Worm (Caenorhabditis elegans) whole organism, L4/young adult: ENCODE results near the gene ilcr-1.

Experiments used
- W03F9.2 ChIP-seq: fragments of 150-350 bp; optimal IDR thresholded peaks from 2 replicates; lab custom pipeline; 2014; ENCODE audit warnings: missing biosample characterization, missing genetic modification characterization
- dao-5 ChIP-seq: sonication (generic microtip); optimal IDR thresholded peaks from 2 replicates; lab custom pipeline; 2016; ENCODE audit warnings: missing genotype, missing genetic modification characterization, moderate library complexity, missing compliant biosample characterization
- him-1 ChIP-seq: sonication (generic microtip); optimal IDR thresholded peaks from 2 replicates; lab custom pipeline; 2016; ENCODE audit warnings: missing genotype, missing genetic modification reagents, missing genetic modification characterization, missing compliant biosample characterization

ilcr-1 gene

DNA sequence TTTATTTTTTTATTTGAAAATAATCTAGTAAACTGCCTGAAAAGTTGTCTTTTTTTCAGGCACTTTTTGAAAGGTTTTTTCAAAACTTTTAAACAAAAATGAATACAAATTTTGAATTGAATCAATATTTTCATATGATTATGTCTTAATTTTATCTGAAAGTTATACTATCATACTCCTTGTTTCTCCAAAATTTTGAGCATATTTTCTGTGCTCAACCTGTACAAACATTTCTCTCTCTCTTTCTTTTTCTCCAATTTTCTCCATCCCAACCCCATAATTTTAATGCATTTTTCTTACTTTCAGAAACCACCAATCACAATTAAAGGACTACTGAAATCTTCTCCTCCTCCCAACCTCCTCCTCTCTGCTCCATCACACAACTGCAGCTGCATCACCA, at the start of gene ilcr-1:
TSS of gene ilcr-1 (plus strand) at position 301 of the 400 bp plus-strand sequence.
- TF ChIP-seq him-1 (tag; lab: Kevin White, UChicago) (no peak), W03F9.2 (tag; lab: Kevin White, UChicago) (no peak), dao-5 (tag; lab: Kevin White, UChicago) (no peak)

DNA sequence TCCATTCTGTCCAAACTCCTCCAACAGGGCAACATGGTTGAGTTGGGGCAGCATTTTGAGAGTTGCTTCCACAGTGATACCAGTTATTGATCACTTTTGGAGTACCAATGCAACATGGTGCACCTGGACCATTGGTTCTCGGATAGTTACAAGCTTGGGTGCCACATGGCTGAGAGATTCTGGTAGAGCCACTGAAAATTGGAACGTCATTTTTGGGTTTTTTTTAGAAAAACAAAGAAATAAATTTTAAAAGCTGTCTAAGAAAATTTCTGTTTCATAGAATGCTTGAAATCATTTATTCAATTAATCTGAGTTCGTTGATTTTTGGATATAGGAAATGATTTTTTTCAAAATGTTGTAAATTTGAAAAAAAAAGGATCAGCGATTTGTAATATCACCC, 49.1 kb upstream of the ilcr-1 start:
- no peak for TF ChIP-seq him-1 (tag; lab: Kevin White, UChicago)
- TF ChIP-seq dao-5 (tag; lab: Kevin White, UChicago), result no peak
- TF ChIP-seq W03F9.2 (tag; lab: Kevin White, UChicago), result no peak

DNA sequence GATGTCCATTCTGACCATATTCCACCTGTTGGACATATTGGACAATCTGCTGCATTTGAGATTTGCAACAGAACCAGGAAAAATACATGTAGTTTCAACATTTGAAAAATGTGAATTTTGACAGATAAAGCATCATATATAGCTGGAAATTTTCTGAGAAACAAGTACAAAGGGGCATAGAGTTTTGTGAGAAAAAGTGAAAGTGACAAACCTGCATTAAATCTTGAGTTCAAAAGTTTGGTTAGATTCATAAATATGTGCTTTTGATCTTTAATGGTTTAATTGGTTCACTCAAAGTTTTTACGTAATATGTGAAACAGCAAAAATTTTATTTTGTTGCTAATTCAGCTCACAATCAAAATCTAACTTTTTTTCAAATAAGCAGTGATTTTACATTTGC, 48.2 kb upstream of the ilcr-1 start, which contains the start of gene F02H6.7:
TSS of gene F02H6.7 (minus strand) at position 101 of the 400 bp plus-strand sequence.
- no peak for TF ChIP-seq him-1 (tag; lab: Kevin White, UChicago)
- TF ChIP-seq dao-5 (tag; lab: Kevin White, UChicago), result no peak
- TF ChIP-seq W03F9.2 (tag; lab: Kevin White, UChicago), result no peak

DNA sequence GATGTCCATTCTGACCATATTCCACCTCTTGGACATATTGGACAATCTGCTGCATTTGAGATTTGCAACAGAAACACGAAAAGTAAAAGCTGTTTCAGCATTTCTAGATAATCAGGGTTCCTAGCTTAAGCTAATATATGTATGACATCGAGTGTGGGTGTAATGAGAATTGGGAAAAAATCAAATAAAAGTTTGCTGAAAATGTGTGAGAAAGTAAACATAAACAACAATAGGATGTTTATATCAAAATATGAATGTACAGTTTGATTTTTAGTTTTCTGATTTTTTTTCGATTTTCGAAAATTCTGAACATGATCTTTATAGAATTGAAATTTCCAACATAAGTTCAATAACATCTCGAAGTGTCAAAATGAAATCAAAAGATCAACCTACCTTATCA, 45.5 kb upstream of the ilcr-1 start, which contains the start of gene F02H6.6:
TSS of gene F02H6.6 (minus strand) at position 101 of the 400 bp plus-strand sequence.
- TF ChIP-seq dao-5 (tag; lab: Kevin White, UChicago) (no peak), him-1 (tag; lab: Kevin White, UChicago) (no peak), W03F9.2 (tag; lab: Kevin White, UChicago) (no peak)

DNA sequence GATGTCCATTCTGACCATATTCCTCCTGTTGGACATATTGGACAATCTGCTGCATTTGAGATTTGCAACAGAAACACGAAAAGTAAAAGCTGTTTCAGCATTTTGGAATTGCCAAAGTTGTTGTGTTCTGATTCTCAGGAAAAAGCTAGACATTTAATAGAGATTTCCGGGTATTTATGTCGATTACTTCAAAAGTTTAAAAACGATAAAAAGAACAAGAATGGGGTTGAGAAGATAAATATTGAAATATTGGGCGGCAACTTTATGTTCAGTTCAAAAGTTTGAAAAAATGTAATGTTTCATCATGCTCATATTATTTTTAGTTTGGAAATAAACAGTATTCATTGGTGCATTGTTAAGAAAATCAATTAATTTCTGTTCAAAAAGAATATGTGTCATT, 37.3 kb upstream of the ilcr-1 start, which contains the start of gene Y64G10A.1:
TSS of gene Y64G10A.1 (minus strand) at position 101 of the 400 bp plus-strand sequence.
- TF ChIP-seq dao-5 (tag; lab: Kevin White, UChicago) (no peak), W03F9.2 (tag; lab: Kevin White, UChicago) (no peak), him-1 (tag; lab: Kevin White, UChicago) (no peak)

DNA sequence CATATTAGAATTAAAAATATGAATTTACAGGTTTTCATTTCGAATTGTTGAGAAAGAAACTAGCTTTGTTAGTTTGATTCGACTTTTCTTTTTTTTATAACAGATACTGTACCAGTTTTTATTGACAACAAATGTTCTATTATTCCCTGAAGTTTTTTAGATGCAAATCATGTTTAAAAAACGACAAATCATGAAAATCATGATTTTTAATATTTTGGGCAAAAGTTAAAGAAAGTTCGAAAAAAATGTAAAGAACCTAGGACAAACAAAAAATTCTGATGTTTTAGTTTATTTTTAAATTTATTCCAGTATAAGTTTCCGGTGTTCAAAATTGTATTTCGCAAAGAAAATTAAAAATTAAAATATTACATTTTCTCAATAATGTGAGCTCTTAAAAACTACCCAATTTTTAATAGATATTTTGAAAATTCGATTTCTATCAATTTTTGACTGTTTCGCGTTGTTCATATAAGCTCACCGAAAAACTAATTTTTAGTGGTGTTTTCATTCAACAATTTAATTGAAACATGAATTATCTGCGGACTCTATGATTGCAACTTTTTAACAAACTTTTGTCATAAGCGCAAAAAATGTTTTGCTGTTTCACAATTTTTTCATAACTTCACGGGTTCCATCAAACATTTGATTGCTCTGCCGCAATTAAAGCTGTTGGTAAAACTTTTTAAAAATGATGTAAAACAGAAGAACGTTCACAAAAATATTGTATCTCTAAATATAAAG, 34.7 kb upstream of the ilcr-1 start, which contains the start of gene Y64G10A.10:
TSS of gene Y64G10A.10 (minus strand) at position 51 of the 741 bp plus-strand sequence.
- TF ChIP-seq dao-5 (tag; lab: Kevin White, UChicago), result no peak
- no peak for TF ChIP-seq W03F9.2 (tag; lab: Kevin White, UChicago)
- no peak for TF ChIP-seq him-1 (tag; lab: Kevin White, UChicago)

DNA sequence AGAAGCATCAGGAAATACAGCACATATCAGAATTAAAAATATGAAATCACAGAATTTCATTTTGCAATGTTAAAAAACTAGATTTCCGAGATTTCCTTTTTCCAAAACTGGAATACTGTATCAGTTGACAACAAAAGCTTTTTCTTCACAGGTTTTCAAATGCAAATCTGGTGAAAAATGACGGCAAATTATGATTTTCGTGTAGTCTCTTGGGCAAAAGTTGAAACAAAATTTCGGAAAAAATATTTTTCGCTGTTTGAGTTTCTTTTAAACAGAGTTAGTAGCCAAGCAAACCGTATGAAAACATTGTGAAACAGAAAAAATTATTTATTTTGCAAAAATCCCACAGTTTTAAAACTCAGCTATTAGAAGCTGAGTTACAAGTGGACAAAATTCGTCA, 31.9 kb upstream of the ilcr-1 start, which contains the start of gene Y64G10A.2:
TSS of gene Y64G10A.2 (minus strand) at position 101 of the 400 bp plus-strand sequence.
- TF ChIP-seq him-1 (tag; lab: Kevin White, UChicago) (no peak), W03F9.2 (tag; lab: Kevin White, UChicago) (no peak), dao-5 (tag; lab: Kevin White, UChicago) (no peak)

DNA sequence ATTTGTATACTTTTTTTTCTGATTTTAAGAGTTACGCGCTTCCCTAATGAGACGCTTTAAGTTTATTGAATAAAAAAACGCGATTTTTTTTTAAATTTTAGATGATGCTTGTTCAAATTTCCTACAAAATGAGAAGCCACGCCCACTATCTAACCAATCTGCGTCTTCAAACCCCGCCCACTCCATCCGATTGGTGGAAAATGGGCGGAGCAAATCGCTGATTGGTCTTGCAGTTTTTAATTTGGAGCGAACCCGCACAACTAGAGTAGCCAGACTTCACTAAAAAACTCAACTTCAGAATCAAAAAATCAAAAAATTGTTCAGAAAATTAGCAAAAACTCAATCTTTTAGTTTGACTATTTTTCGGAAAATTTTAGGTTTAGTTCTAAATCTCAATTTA, 26.8 kb upstream of the ilcr-1 start:
- TF ChIP-seq him-1 (tag; lab: Kevin White, UChicago) (no peak), dao-5 (tag; lab: Kevin White, UChicago) (no peak), W03F9.2 (tag; lab: Kevin White, UChicago) (no peak)

DNA sequence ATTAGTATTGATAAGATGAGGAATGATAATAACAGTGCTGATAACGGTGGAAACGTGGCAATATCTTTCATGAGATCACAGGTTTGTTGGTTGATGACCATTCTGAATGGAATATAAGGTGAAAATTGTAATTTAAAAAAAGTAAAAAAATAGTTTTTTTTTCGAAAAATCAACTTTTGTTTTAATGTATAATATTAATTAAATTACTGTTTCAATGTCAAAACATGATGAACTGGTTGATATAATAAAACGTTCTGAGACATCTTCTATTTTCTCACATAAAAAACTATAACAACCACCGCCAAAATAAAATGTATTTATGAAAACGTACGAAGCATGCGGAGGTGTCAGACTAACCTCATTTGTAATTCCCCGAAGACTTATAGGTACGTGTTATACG, 26.1 kb upstream of the ilcr-1 start, which contains the start of gene srab-24:
TSS of gene srab-24 (minus strand) at position 101 of the 400 bp plus-strand sequence.
- no peak for TF ChIP-seq dao-5 (tag; lab: Kevin White, UChicago)
- TF ChIP-seq him-1 (tag; lab: Kevin White, UChicago), result no peak
- TF ChIP-seq W03F9.2 (tag; lab: Kevin White, UChicago), result no peak

DNA sequence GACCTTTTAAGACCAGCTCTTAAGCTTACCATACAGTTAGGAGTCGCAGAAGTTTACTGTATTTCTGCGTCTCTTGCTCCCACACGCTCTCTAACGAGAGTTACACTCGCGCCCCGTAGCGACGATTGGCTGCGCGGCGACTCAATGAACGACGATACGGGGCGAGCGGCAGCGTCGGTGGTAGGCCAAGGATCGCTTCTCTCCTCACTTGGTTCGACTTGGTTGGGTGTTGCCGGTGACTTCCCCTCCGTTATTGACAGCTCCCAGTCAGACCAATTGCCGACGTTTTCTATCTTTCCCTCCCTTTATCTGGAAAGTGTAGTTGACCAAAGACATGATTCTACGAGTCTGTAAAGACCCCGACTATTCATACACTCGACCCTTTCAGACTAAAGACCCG, 20.7 kb upstream of the ilcr-1 start:
- TF ChIP-seq him-1 (tag; lab: Kevin White, UChicago) (no peak), W03F9.2 (tag; lab: Kevin White, UChicago) (no peak), dao-5 (tag; lab: Kevin White, UChicago) (no peak)

DNA sequence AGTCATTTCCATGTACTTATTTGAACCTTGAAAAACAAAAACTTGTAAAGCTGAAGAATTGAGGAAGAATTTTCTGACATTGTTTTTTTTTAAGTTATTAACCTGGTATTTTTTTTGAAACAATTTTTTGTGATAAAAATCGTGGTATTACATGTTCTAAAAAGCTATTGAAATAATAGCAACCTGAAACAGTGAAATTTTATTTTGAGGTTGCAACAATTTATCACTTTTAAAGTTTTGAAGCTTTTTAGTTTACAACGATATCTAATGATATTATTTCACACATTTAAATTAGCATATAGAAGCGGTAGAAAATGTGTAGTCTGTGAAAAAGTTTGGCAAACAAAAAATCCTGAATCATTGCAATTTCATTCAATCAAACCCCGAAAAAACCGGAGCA, 18.7 kb upstream of the ilcr-1 start:
- TF ChIP-seq him-1 (tag; lab: Kevin White, UChicago), result no peak
- TF ChIP-seq W03F9.2 (tag; lab: Kevin White, UChicago), result no peak
- TF ChIP-seq dao-5 (tag; lab: Kevin White, UChicago), result no peak

DNA sequence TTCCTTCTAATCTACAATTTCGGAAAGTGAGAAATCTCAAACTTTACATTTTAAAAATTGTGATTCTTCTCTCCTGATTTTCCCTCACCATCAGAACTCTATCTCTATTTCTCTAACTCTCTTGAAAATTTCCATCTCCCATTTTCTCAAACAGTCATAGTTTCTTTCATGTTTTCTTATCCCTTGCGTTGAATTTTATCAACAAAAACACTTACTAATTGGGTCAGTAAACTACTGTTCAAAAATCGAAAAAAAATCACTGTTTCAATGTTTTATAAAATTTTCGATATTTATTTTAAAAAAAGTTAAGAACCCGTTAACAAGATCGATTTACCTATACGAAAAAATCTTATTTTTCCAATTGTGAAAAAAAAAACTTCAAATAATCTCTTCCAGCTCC, 17.1 kb upstream of the ilcr-1 start:
- TF ChIP-seq W03F9.2 (tag; lab: Kevin White, UChicago) (no peak), him-1 (tag; lab: Kevin White, UChicago) (no peak), dao-5 (tag; lab: Kevin White, UChicago) (no peak)

DNA sequence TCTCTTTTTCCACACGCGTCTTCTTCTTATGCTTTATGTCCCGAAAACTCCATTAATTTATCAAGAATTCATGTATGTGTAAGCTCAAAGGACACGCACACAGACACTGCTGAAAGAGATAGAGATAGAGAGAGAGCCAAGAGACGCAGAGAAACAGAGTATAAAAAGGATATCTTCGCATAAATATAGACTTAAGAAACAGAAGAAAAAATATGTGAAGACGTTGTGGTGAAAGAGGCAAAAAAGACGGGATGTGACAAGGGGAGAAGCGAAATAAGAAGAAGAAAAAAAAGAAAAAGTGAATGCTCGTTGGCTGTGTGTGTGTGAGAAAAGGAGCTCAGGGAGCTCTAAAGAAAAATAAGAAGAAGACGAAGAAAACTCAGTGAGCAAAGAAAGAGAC, 15.5 kb upstream of the ilcr-1 start:
- TF ChIP-seq him-1 (tag; lab: Kevin White, UChicago), result peak; percentile 77
- no peak for TF ChIP-seq W03F9.2 (tag; lab: Kevin White, UChicago)
- TF ChIP-seq dao-5 (tag; lab: Kevin White, UChicago), result no peak
